Fruit fly (Drosophila melanogaster) S2 (cell line): ENCODE results near the gene CG43083.

Source experiments
- CG8478 ChIP-seq: fragments of >200 bp; optimal IDR thresholded peaks from 2 replicates; lab custom pipeline; 2018
- CTCF ChIP-seq, 2 experiments: fragments of >200 bp; optimal IDR thresholded peaks; 2 replicates each; lab custom pipeline; 2018

DNA sequence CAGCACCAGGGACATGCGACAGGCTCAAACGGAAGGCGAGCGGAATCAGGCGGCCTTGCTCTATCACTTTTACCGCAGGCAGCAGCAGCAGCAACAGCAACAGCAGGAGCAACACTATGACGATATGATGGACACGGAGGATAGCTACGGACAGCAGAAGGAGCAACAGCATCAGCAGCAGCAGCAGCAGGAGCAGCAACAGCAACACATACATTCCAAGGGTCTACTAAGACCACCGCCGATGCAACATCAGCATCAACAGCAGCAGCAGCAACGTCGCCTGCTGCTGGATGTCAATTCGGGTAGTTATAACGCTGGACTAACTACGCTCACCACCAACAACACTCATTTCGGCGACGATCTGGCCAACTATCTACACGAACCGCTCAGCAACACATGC is 43.4 kb upstream of the CG43083 start:
- TF ChIP-seq CG8478 (lab: Kevin White, UChicago) (no peak), CTCF (optimal IDR thresholded peaks at IDR 0.05; lab: Kevin White, UChicago) (no peak)
